Fruit fly (Drosophila melanogaster): ENCODE measurements around the gene CG18598.

CG18598 gene

DNA sequence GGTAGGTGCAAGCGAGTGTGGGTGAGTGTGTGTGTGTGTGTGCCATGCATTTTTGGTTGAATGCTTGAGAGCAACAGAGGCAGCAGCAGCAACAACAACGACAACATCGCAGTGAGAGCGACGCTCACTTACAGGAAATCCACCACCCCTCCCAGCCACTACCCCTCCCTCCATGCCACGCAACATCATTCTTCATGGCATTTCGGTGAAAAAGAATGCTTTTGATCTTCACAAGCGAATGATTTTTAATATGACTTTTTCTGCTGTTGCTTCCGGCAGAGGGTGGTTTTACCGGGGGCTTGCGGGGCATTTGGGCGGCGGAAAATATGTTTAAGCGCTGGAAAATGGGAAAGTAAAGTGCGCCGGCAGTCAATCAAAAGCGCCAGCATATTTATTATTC is 10.7 kb downstream of the CG18598 start:
- TF ChIP-seq Crg-1 (GFP tag; optimal IDR thresholded peaks at IDR 0.05) (no peak), Clk (GFP tag; optimal IDR thresholded peaks at IDR 0.05) (no peak), CG7045 (GFP tag; optimal IDR thresholded peaks at IDR 0.05) (no peak), cnc (optimal IDR thresholded peaks at IDR 0.05) (no peak), CG11617 (GFP tag; optimal IDR thresholded peaks at IDR 0.05) (no peak), CG33017 (tag; optimal IDR thresholded peaks at IDR 0.05) (no peak), kay (GFP tag; ENCODE audit: borderline replicate concordance) (no peak), CG12768 (GFP tag; optimal IDR thresholded peaks at IDR 0.05) (no peak), CG14711 (tag; optimal IDR thresholded peaks at IDR 0.05) (no peak), CG5204 (GFP tag; optimal IDR thresholded peaks at IDR 0.05) (no peak), Mnt (GFP tag; optimal IDR thresholded peaks at IDR 0.05) (no peak), bab1 (GFP tag; optimal IDR thresholded peaks at IDR 0.05) (no peak)

DNA sequence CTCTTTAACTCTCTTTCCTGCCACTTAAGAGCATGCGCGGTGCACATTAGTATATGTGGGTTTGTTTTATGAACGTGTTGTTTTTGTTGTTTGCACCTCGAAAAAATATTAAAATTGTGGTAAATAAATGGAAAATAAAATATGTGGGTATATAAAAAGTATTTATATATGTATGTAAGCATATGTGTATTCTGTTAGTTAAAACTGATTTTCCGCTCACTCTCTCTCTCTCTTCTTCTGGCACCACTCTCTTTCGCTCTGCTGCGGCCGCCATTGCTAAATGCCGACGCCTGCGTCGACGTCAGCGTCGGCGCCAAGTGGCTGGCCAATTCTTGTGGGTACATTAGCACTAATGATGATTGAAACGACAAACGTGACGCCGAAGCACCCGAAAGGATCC is 14.4 kb downstream of the CG18598 start:
- TF ChIP-seq ovo (GFP tag; optimal IDR thresholded peaks at IDR 0.05) (no peak), CG14711 (tag; optimal IDR thresholded peaks at IDR 0.05) (no peak), kay (GFP tag; ENCODE audit: borderline replicate concordance) (no peak), CG11617 (GFP tag; optimal IDR thresholded peaks at IDR 0.05) (no peak), CG1620 (GFP tag; optimal IDR thresholded peaks at IDR 0.05) (no peak), Crg-1 (GFP tag; optimal IDR thresholded peaks at IDR 0.05) (no peak), CG33017 (tag; optimal IDR thresholded peaks at IDR 0.05) (no peak), CG12768 (GFP tag; optimal IDR thresholded peaks at IDR 0.05) (no peak), CG5204 (GFP tag; optimal IDR thresholded peaks at IDR 0.05) (no peak), cic (GFP tag; optimal IDR thresholded peaks at IDR 0.05) (no peak)

DNA sequence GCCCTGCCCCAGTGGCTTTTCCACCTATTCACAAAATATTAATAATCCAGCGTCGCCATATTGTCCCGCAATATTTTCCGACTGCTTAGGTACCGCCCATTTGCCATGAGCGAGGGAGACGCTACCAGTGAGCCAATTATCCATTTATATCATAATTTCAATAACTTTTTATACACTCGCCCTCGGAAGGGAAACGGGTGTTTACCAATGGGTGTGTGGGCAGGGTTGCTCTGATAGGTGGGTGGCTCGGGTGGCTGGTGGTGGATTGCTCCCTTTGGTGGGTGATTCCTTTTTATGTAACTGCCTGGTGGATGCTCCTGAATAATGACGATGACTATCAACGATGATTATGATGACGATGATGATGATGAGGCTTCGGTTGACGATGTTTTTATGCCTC is 15.8 kb downstream of the CG18598 start:
- TF ChIP-seq cic (GFP tag; optimal IDR thresholded peaks at IDR 0.05), result no peak

DNA sequence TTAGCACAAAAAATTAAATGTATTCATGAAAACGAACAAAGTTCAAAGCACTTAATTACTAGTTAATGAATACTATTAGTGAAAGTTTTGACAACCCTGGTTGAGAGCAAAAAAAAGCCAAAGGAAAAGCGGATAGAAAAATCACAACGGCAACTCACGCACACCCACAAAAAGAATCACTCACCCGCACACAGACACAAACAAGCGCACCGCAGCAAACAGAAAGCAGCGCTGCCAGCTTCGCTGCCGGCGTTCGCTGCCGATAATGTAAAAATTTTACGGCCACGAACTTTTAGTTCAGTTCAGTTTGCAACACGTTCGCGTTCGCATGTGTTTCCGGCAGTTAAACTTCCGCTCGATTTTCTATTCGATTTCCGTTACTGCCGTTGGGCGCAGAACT is 16.6 kb downstream of the CG18598 start, which contains the start of gene CG18599:
CG18599 (plus strand) TSS at position 301 of the 400 bp plus-strand sequence.
- TF ChIP-seq CG14711 (tag; optimal IDR thresholded peaks at IDR 0.05), result no peak
- TF ChIP-seq CG12768 (GFP tag; optimal IDR thresholded peaks at IDR 0.05), result no peak
- no peak for TF ChIP-seq CG33017 (tag; optimal IDR thresholded peaks at IDR 0.05)
- TF ChIP-seq tj (GFP tag; optimal IDR thresholded peaks at IDR 0.05), result no peak
- no peak for TF ChIP-seq CG5204 (GFP tag; optimal IDR thresholded peaks at IDR 0.05)
- no peak for TF ChIP-seq Mnt (GFP tag; optimal IDR thresholded peaks at IDR 0.05)
- no peak for TF ChIP-seq cic (GFP tag; optimal IDR thresholded peaks at IDR 0.05)
- TF ChIP-seq CG11617 (GFP tag; optimal IDR thresholded peaks at IDR 0.05), result no peak
- no peak for TF ChIP-seq bab1 (GFP tag; optimal IDR thresholded peaks at IDR 0.05)
- no peak for TF ChIP-seq CG7101 (tag; optimal IDR thresholded peaks at IDR 0.05)
- TF ChIP-seq cnc (optimal IDR thresholded peaks at IDR 0.05), result no peak
- no peak for TF ChIP-seq kay (GFP tag; ENCODE audit: borderline replicate concordance)
- TF ChIP-seq toe (GFP tag; optimal IDR thresholded peaks at IDR 0.05), result no peak
- no peak for TF ChIP-seq ovo (GFP tag; optimal IDR thresholded peaks at IDR 0.05)
- no peak for TF ChIP-seq CG1620 (GFP tag; optimal IDR thresholded peaks at IDR 0.05)

DNA sequence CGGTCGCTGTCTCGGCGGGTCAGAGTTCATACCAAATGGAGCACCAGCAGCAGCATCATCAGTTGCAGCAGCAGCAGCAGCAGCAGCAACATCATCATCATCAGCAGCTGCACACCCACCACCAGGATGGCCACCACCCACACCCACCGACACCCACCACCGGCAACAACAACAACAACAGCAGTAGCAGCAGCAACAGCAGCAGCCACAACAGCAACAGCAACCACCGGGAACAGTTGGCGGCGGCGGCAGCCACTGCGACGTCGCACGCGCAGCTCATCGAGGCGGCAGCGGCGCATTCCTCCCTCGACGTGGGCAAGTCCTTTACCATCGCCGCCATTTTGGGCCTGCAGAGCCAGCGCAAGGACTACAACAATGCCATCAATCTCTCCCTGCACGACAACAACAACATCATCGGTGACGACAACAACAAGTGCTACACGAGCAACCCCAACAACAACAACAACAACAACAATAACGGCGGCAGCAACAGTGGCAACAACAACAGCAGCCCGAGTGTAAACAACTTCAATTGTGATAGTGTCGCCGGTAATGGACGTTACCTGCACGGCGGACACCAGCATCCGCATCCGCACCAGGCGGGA is 18.9 kb downstream of the CG18598 start:
- TF ChIP-seq kay (GFP tag; ENCODE audit: borderline replicate concordance), result no peak
- TF ChIP-seq toe (GFP tag; optimal IDR thresholded peaks at IDR 0.05), result no peak
- no peak for TF ChIP-seq cnc (optimal IDR thresholded peaks at IDR 0.05)
- TF ChIP-seq CG7101 (tag; optimal IDR thresholded peaks at IDR 0.05), result no peak
- no peak for TF ChIP-seq Clk (GFP tag; optimal IDR thresholded peaks at IDR 0.05)
- TF ChIP-seq Hr96 (GFP tag; optimal IDR thresholded peaks at IDR 0.05), result no peak
- no peak for TF ChIP-seq CG33017 (tag; optimal IDR thresholded peaks at IDR 0.05)
- TF ChIP-seq Crg-1 (GFP tag; optimal IDR thresholded peaks at IDR 0.05), result no peak
- no peak for TF ChIP-seq CG1620 (GFP tag; optimal IDR thresholded peaks at IDR 0.05)
- TF ChIP-seq bab1 (GFP tag; optimal IDR thresholded peaks at IDR 0.05), result no peak
- no peak for TF ChIP-seq CG14711 (tag; optimal IDR thresholded peaks at IDR 0.05)
- TF ChIP-seq tj (GFP tag; optimal IDR thresholded peaks at IDR 0.05), result no peak

DNA sequence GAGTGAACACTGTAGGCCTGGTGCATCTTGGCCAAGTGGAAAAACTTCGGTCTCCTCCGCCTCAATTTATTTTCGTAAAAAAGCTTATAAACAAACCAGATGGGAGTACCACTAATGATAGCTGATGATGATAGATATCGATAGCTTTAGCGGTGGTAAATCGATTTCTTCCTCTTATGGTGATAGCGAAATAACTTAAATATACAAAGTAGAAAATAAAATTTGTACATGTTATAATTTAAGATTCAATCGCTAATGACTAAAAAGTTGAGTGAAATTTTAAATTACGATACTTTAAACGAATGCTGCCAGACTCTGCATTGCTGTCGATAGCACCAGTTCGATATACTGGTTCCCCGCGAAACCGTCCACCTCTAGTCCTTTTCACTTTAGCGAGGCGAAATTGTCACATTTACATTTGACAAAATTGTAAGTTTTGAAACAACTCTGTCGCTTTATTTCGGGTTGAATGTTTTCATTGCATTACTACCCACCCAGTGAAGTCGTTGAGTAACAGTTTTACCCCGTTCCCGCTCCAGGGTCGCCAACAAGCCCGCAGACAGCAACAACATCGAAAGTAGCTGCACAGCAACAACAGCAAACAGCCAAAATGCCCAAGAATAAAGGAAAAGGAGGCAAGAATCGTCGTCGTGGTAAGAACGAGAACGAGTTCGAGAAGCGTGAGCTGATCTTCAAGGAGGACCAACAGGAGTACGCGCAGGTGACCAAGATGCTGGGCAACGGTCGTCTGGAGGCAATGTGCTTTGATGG is 23.6 kb downstream of the CG18598 start, which contains the start of the genes Vps39 and eIF1A:
Vps39 (minus strand) TSS at position 119 of the 771 bp plus-strand sequence.
eIF1A (plus strand) TSS at position 338 of the 771 bp plus-strand sequence.
- TF ChIP-seq pad (GFP tag; optimal IDR thresholded peaks at IDR 0.05), result peak; percentile 13
- TF ChIP-seq CG11617 (GFP tag; optimal IDR thresholded peaks at IDR 0.05), result peak; percentile 6
- no peak for TF ChIP-seq toe (GFP tag; optimal IDR thresholded peaks at IDR 0.05)
- peak; percentile 33 for TF ChIP-seq CG7101 (tag; optimal IDR thresholded peaks at IDR 0.05)
- TF ChIP-seq bab1 (GFP tag; optimal IDR thresholded peaks at IDR 0.05), result no peak
- TF ChIP-seq Mnt (GFP tag; optimal IDR thresholded peaks at IDR 0.05), result peak; percentile 66
- TF ChIP-seq cic (GFP tag; optimal IDR thresholded peaks at IDR 0.05), result peak; percentile 5
- TF ChIP-seq CG12768 (GFP tag; optimal IDR thresholded peaks at IDR 0.05), result peak; percentile 12
- peak; percentile 67 for TF ChIP-seq Hr96 (GFP tag; optimal IDR thresholded peaks at IDR 0.05)
- TF ChIP-seq Crg-1 (GFP tag; optimal IDR thresholded peaks at IDR 0.05), result peak; percentile 55
- peak; percentile 33 for TF ChIP-seq Clk (GFP tag; optimal IDR thresholded peaks at IDR 0.05)
- TF ChIP-seq kay (GFP tag; ENCODE audit: borderline replicate concordance), result no peak
- TF ChIP-seq tj (GFP tag; optimal IDR thresholded peaks at IDR 0.05), result peak; percentile 14
- peak; percentile 53 for TF ChIP-seq CG33017 (tag; optimal IDR thresholded peaks at IDR 0.05)
- TF ChIP-seq CG14711 (tag; optimal IDR thresholded peaks at IDR 0.05), result peak; percentile 47
- TF ChIP-seq CG1620 (GFP tag; optimal IDR thresholded peaks at IDR 0.05), result peak; percentile 66
- TF ChIP-seq CG7045 (GFP tag; optimal IDR thresholded peaks at IDR 0.05), result peak; percentile 33
- TF ChIP-seq cnc (optimal IDR thresholded peaks at IDR 0.05), result no peak
- TF ChIP-seq ovo (GFP tag; optimal IDR thresholded peaks at IDR 0.05), result peak; percentile 41
- no peak for TF ChIP-seq CG5204 (GFP tag; optimal IDR thresholded peaks at IDR 0.05)
